Fruit fly (Drosophila melanogaster): ENCODE measurements around the gene Tango6.

Tango6 gene

dm6 chr2L:18944175-18945012 is 24.4 kb upstream of the Tango6 start:
- TF ChIP-seq EcR (GFP tag; optimal IDR thresholded peaks at IDR 0.05) (peak; percentile 95), CG13204 (GFP tag; optimal IDR thresholded peaks at IDR 0.05) (peak; percentile 55), CG34367 (tag; optimal IDR thresholded peaks at IDR 0.05) (no peak), fd96Ca (GFP tag; IDR thresholded peaks at IDR 0.05) (no peak)

DNA sequence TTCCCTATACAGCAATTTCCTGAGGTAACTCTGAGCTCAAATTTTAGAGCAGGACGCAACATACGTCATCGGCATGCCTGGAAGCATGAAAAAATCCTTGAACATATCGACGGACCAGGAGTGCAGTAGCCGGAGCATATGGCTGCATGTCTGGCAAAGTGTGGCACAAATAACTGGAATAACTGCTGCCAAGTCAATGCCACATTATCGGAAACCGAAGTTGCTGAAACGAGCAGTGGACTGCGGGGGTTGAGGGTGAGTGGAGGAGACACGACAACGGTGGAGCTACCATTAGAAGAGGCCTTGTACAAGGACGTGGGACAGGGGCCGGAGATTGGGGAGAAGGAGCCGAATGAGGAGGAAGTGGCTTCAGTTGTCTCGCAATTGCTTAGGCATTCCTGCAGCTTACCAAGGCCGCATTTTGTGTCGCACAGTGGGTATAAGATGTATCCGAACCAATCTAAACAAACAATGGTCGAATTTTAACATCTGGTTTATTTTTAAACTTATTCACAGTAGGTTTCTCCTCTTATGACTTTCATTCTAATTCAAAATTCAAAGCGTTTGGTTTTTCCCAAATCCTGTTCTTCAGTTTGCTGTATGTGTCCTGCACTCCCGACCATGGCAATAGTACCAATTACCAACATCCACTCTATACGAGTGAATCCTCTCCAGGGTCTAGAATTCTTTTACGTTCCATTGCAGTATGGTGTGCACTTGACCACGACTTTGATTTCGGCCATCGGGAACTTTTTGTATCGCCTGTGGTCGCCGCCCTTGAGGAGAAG is 22.9 kb upstream of the Tango6 start, which contains the start of gene CG46304:
CG46304 (plus strand) TSS at position 541 of the 788 bp plus-strand sequence.
- TF ChIP-seq fd96Ca (GFP tag; IDR thresholded peaks at IDR 0.05) (no peak), Ets98B (GFP tag; IDR thresholded peaks at IDR 0.05) (no peak), rn (GFP tag; IDR thresholded peaks at IDR 0.05) (no peak), D1 (tag; optimal IDR thresholded peaks at IDR 0.05) (no peak), CG9948 (tag; optimal IDR thresholded peaks at IDR 0.05) (peak; percentile 59), CG17806 (tag; optimal IDR thresholded peaks at IDR 0.05) (peak; percentile 38), CG15710 (tag; optimal IDR thresholded peaks at IDR 0.05) (peak; percentile 48), EcR (GFP tag; optimal IDR thresholded peaks at IDR 0.05) (peak; percentile 89), CG32121 (GFP tag; IDR thresholded peaks at IDR 0.05) (no peak), CG14655 (GFP tag; optimal IDR thresholded peaks at IDR 0.05) (peak; percentile 67), CG8301 (tag; optimal IDR thresholded peaks at IDR 0.05) (peak; percentile 40), CG34367 (tag; optimal IDR thresholded peaks at IDR 0.05) (peak; percentile 1), CG8159 (tag; optimal IDR thresholded peaks at IDR 0.05) (peak; percentile 65), CG4496 (GFP tag; IDR thresholded peaks at IDR 0.05) (peak; percentile 39; the same call in 2 of the 3 replicates)

dm6 chr2L:18946636-18947514 is 22.0 kb upstream of the Tango6 start:
- TF ChIP-seq CG4496 (GFP tag; IDR thresholded peaks at IDR 0.05) (no peak; the same call in 2 of the 3 replicates), CG13204 (GFP tag; optimal IDR thresholded peaks at IDR 0.05) (peak; percentile 68), CG10348 (GFP tag; IDR thresholded peaks at IDR 0.05) (no peak), Snoo (tag; optimal IDR thresholded peaks at IDR 0.05) (peak; percentile 73), Pif1A (GFP tag; optimal IDR thresholded peaks at IDR 0.05) (peak; percentile 27), CG8159 (tag; optimal IDR thresholded peaks at IDR 0.05) (peak; percentile 96), rn (GFP tag; IDR thresholded peaks at IDR 0.05) (no peak), CG17806 (tag; optimal IDR thresholded peaks at IDR 0.05) (peak; percentile 87), CG32121 (GFP tag; IDR thresholded peaks at IDR 0.05) (no peak), gl (tag; optimal IDR thresholded peaks at IDR 0.05) (no peak), CG34367 (tag; optimal IDR thresholded peaks at IDR 0.05) (peak; percentile 81), CG8301 (tag; optimal IDR thresholded peaks at IDR 0.05) (peak; percentile 56), CG12605 (GFP tag; IDR thresholded peaks at IDR 0.05) (no peak; the same call in none of the 2 replicates), CG15710 (tag; optimal IDR thresholded peaks at IDR 0.05) (peak; percentile 95), CG9948 (tag; optimal IDR thresholded peaks at IDR 0.05) (peak; percentile 94), D1 (tag; optimal IDR thresholded peaks at IDR 0.05) (peak; percentile 87), Pif1B (GFP tag; optimal IDR thresholded peaks at IDR 0.05) (peak; percentile 50), CG14655 (GFP tag; optimal IDR thresholded peaks at IDR 0.05) (peak; percentile 89), Ets98B (GFP tag; IDR thresholded peaks at IDR 0.05) (no peak), EcR (GFP tag; optimal IDR thresholded peaks at IDR 0.05) (peak; percentile 85), fd96Ca (GFP tag; IDR thresholded peaks at IDR 0.05) (no peak)

DNA sequence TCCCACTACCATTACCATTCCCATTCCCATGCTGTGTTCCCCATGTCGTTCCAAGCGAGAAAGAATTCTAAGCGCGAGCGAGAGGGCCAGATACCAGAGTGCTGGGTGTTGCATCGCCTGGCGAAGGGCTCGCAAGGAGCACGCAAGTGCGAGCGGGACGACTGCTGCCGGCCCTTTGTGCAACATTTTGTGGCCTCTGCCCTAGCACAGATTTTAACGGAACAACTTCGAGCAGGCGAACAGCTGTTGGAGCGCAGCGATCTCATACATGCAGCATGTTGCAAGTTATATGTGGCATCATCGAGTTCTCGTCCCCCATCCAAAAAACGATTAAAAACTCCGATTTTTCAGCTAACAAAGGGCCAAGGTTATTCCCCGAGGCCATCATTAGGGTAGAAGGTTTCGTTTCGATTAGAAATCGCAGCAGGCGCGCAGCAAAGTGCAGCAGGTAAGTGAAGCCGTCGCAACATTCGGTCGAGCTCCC is 21.3 kb upstream of the Tango6 start:
- TF ChIP-seq EcR (GFP tag; optimal IDR thresholded peaks at IDR 0.05) (peak; percentile 86), CG32121 (GFP tag; IDR thresholded peaks at IDR 0.05) (peak; percentile 15; the same call in 1 of the 2 replicates), rn (GFP tag; IDR thresholded peaks at IDR 0.05) (no peak), CG13204 (GFP tag; optimal IDR thresholded peaks at IDR 0.05) (no peak)

dm6 chr2L:18948065-18948723 is 20.6 kb upstream of the Tango6 start:
- TF ChIP-seq rn (GFP tag; IDR thresholded peaks at IDR 0.05) (peak; percentile 50; the same call in 1 of the 2 replicates), CG4496 (GFP tag; IDR thresholded peaks at IDR 0.05) (peak; percentile 80), CG14655 (GFP tag; optimal IDR thresholded peaks at IDR 0.05) (peak; percentile 91), Pif1B (GFP tag; optimal IDR thresholded peaks at IDR 0.05) (peak; percentile 83), CG10348 (GFP tag; IDR thresholded peaks at IDR 0.05) (no peak), CG32121 (GFP tag; IDR thresholded peaks at IDR 0.05) (0 out of 2 replicates have a peak, but pooled peaks have one; percentile 37), Pif1A (GFP tag; optimal IDR thresholded peaks at IDR 0.05) (peak; percentile 82), CG15710 (tag; optimal IDR thresholded peaks at IDR 0.05) (peak; percentile 94), Snoo (tag; optimal IDR thresholded peaks at IDR 0.05) (peak; percentile 75), CG12605 (GFP tag; IDR thresholded peaks at IDR 0.05) (peak; percentile 42; the same call in 1 of the 2 replicates), CG17806 (tag; optimal IDR thresholded peaks at IDR 0.05) (peak; percentile 82), EcR (GFP tag; optimal IDR thresholded peaks at IDR 0.05) (no peak), D1 (tag; optimal IDR thresholded peaks at IDR 0.05) (peak; percentile 69), gl (tag; optimal IDR thresholded peaks at IDR 0.05) (peak; percentile 54), CG8301 (tag; optimal IDR thresholded peaks at IDR 0.05) (peak; percentile 81), CG34367 (tag; optimal IDR thresholded peaks at IDR 0.05) (peak; percentile 86), CG13204 (GFP tag; optimal IDR thresholded peaks at IDR 0.05) (peak; percentile 80), CG8159 (tag; optimal IDR thresholded peaks at IDR 0.05) (peak; percentile 90), fd96Ca (GFP tag; IDR thresholded peaks at IDR 0.05) (peak; percentile 15; the same call in 1 of the 3 replicates), CG9948 (tag; optimal IDR thresholded peaks at IDR 0.05) (peak; percentile 90), Ets98B (GFP tag; IDR thresholded peaks at IDR 0.05) (peak; percentile 30; the same call in 1 of the 2 replicates)

Measured in whole organism, pupa.